Worm (Caenorhabditis elegans) whole organism, midembryonic: Measurements from ENCODE around the gene C04G6.6.

Experiments
- cog-1 ChIP-seq: sonication (generic microtip); optimal IDR thresholded peaks from 2 replicates; lab custom pipeline; 2016; ENCODE audit warnings: missing genetic modification characterization, missing compliant biosample characterization
- klf-2 ChIP-seq: fragments of 200-800 bp; sonication (Bioruptor generic); conservative IDR thresholded peaks from 2 replicates; pipeline ENCODE4 v1.3.6; 2022; ENCODE audit warnings: missing genetic modification reagents, missing genetic modification characterization, missing compliant biosample characterization
- ztf-29 ChIP-seq: fragments of 200-800 bp; sonication (Bioruptor generic); IDR thresholded peaks from 2 replicates; pipeline ENCODE4 v1.3.6; 2022; ENCODE audit warnings: missing genetic modification reagents, missing genetic modification characterization, missing compliant biosample characterization

- TF ChIP-seq ztf-29 = no peak
- TF ChIP-seq cog-1 = no peak
- no peak for TF ChIP-seq klf-2
Observed at ce11 chrII:5085450-5085849, 14.1 kb downstream of the C04G6.6 start, which contains the start of gene txt-9.
